Worm (Caenorhabditis elegans) whole organism, L4 larva: ENCODE data around the gene Y105C5B.1.

Source experiments
- nhr-25 ChIP-seq: sonication (generic microtip); optimal IDR thresholded peaks from 2 replicates; lab custom pipeline; 2017; ENCODE audit warnings: missing genetic modification characterization, mild to moderate bottlenecking, missing compliant biosample characterization, antibody characterized with exemption, moderate library complexity, borderline replicate concordance; ENCODE audit not compliant: insufficient read depth
- nhr-42 ChIP-seq: fragments of 200-800 bp; sonication (Bioruptor generic); IDR thresholded peaks from 2 replicates; pipeline ENCODE4 v1.3.6; 2022; ENCODE audit warnings: missing genetic modification characterization, missing compliant biosample characterization
- snpc-4 ChIP-seq: fragments of 150-350 bp; optimal IDR thresholded peaks from 2 replicates; lab custom pipeline; 2014; ENCODE audit warnings: missing biosample characterization, missing genetic modification characterization

DNA sequence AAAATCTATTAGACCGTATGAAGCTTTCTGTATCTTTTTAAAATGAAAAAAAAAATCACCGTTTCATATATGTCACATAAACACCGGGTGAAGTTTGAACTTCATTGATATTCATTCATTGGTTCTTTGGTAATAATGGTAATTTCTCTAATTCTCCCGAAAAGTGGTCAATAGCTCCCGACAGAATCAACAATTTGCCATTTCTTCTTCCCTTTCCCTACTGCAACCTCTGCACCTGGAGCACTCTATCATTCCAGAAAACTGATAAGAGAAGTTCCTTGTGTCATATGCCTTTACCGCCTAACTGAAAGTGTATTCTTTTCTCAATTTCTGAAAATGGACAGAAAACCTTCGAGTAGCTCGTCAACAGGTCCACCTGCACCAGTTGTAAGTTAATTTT, 20.8 kb upstream of the Y105C5B.1 start, which contains the start of gene Y105C5A.24:
- no peak for TF ChIP-seq nhr-25 (tag; lab: Kevin White, UChicago)
- no peak for TF ChIP-seq snpc-4 (tag; lab: Kevin White, UChicago)
- no peak for TF ChIP-seq nhr-42 (GFP tag; lab: Robert Waterston, UW)
